Fruit fly (Drosophila melanogaster) whole organism, adult: ENCODE data around the gene grn.

Experiments
- CG11617 ChIP-seq: fragments of 200-800 bp; sonication (Bioruptor generic); optimal IDR thresholded peaks from 2 replicates; lab custom pipeline; 2017; ENCODE audit warnings: mild to moderate bottlenecking, missing biosample characterization, missing genetic modification reagents, missing genetic modification characterization
- CG12768 ChIP-seq: fragments of 200-800 bp; sonication (Bioruptor generic); optimal IDR thresholded peaks from 2 replicates; lab custom pipeline; 2017; ENCODE audit warnings: missing biosample characterization, missing genetic modification characterization, mild to moderate bottlenecking, moderate library complexity, missing genetic modification reagents
- CG14711 ChIP-seq: fragments of 200-800 bp; sonication (Bioruptor generic); optimal IDR thresholded peaks from 2 replicates; lab custom pipeline; 2018; ENCODE audit warnings: missing biosample characterization, mild to moderate bottlenecking, missing genetic modification characterization, moderate library complexity
- CG1620 ChIP-seq: fragments of 200-800 bp; sonication (Bioruptor generic); optimal IDR thresholded peaks from 2 replicates; lab custom pipeline; 2016; ENCODE audit warnings: missing biosample characterization, missing genetic modification characterization
- CG33017 ChIP-seq: fragments of 200-800 bp; sonication (Bioruptor generic); optimal IDR thresholded peaks from 2 replicates; lab custom pipeline; 2018; ENCODE audit warnings: missing biosample characterization, mild to moderate bottlenecking, missing genetic modification characterization, moderate library complexity
- CG5204 ChIP-seq: fragments of 200-800 bp; sonication (Bioruptor generic); optimal IDR thresholded peaks from 2 replicates; lab custom pipeline; 2016; ENCODE audit warnings: missing biosample characterization, missing genetic modification characterization
- CG7045 ChIP-seq: fragments of 200-800 bp; sonication (Bioruptor generic); optimal IDR thresholded peaks from 2 replicates; lab custom pipeline; 2017; ENCODE audit warnings: missing biosample characterization, mild to moderate bottlenecking, missing genetic modification characterization
- CG7101 ChIP-seq: fragments of 200-800 bp; sonication (Bioruptor generic); optimal IDR thresholded peaks from 2 replicates; lab custom pipeline; 2018; ENCODE audit warnings: missing biosample characterization, mild to moderate bottlenecking, missing genetic modification characterization, moderate library complexity
- Clk ChIP-seq: fragments of 200-800 bp; sonication (Bioruptor generic); optimal IDR thresholded peaks from 2 replicates; lab custom pipeline; 2017; ENCODE audit warnings: missing biosample characterization, missing genetic modification characterization
- Crg-1 ChIP-seq: fragments of 200-800 bp; sonication (Bioruptor generic); optimal IDR thresholded peaks from 2 replicates; lab custom pipeline; 2016; ENCODE audit warnings: missing biosample characterization, missing genetic modification characterization
- Hr96 ChIP-seq: fragments of 200-800 bp; sonication (Bioruptor generic); optimal IDR thresholded peaks from 2 replicates; lab custom pipeline; 2016; ENCODE audit warnings: missing biosample characterization, missing genetic modification characterization
- Mnt ChIP-seq: fragments of 200-800 bp; sonication (Bioruptor generic); optimal IDR thresholded peaks from 2 replicates; lab custom pipeline; 2016; ENCODE audit warnings: missing biosample characterization, mild to moderate bottlenecking, missing genetic modification characterization
- bab1 ChIP-seq: fragments of 200-800 bp; sonication (Bioruptor generic); optimal IDR thresholded peaks from 3 replicates; lab custom pipeline; 2019; ENCODE audit warnings: missing biosample characterization, mild to moderate bottlenecking, missing genetic modification characterization, moderate library complexity
- cic ChIP-seq: fragments of 200-800 bp; sonication (Bioruptor generic); optimal IDR thresholded peaks from 2 replicates; lab custom pipeline; 2017; ENCODE audit warnings: missing biosample characterization, mild to moderate bottlenecking, missing genetic modification characterization, moderate library complexity
- cnc ChIP-seq, 2 experiments: fragments of >200 bp; optimal IDR thresholded peaks; 2 replicates each; lab custom pipeline; 2017
- kay ChIP-seq: fragments of 200-800 bp; sonication (Bioruptor generic); peaks from one replicate; lab custom pipeline; 2016; ENCODE audit warnings: missing biosample characterization, missing genetic modification characterization, borderline replicate concordance
- ovo ChIP-seq: fragments of 200-800 bp; sonication (Bioruptor generic); optimal IDR thresholded peaks from 2 replicates; lab custom pipeline; 2016; ENCODE audit warnings: missing biosample characterization, missing genetic modification characterization
- pad ChIP-seq: fragments of 200-800 bp; sonication (Bioruptor generic); optimal IDR thresholded peaks from 3 replicates; lab custom pipeline; 2017; ENCODE audit warnings: missing biosample characterization, missing genetic modification characterization, mild to moderate bottlenecking, moderate library complexity, missing genetic modification reagents
- tj ChIP-seq: fragments of 200-800 bp; sonication (Bioruptor generic); optimal IDR thresholded peaks from 3 replicates; lab custom pipeline; 2017; ENCODE audit warnings: missing biosample characterization, mild to moderate bottlenecking, missing genetic modification characterization, moderate library complexity
- toe ChIP-seq: fragments of 200-800 bp; sonication (Bioruptor generic); optimal IDR thresholded peaks from 2 replicates; lab custom pipeline; 2016; ENCODE audit warnings: missing biosample characterization, missing genetic modification characterization

The grn gene

DNA sequence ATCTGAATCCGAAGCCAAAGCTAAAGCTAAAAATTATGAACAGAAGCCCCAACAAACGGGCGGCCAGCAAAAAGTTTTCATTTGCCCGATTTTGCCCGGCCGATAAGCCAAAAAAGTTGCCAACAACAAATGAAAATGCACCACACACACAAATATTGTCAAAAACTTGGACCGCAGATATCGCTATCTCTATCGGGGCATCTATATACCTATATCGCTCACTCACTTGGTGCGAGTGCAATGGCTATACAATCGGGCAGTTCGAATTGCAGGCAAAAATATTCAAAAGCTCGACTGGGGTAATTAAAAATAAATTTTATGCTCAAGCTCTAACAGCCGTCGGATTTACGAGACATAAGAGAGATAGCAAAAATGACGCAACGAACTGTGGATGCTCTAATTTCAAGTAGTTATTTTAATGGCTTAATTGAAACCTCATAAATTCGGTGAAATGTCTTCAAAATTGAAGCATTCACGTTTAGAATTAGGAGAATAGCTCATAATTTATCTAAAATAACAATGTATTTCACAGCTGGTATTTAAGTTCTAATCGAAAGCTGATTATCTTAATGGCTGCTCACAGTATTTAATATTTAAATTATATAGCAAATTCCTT, 5.1 kb downstream of the grn start:
- TF ChIP-seq ovo (GFP tag; lab: Kevin White, UChicago) (no peak), cic (GFP tag; lab: Kevin White, UChicago) (no peak), Mnt (GFP tag; lab: Kevin White, UChicago) (no peak), Hr96 (GFP tag; lab: Kevin White, UChicago) (no peak), pad (GFP tag; lab: Kevin White, UChicago) (no peak), toe (no peak), bab1 (GFP tag; lab: Kevin White, UChicago) (no peak), CG14711 (tag; lab: Kevin White, UChicago) (no peak), CG7101 (no peak), CG11617 (GFP tag; lab: Kevin White, UChicago) (no peak), CG1620 (no peak), CG33017 (tag; lab: Kevin White, UChicago) (no peak), CG5204 (GFP tag; lab: Kevin White, UChicago) (no peak), CG12768 (no peak), cnc (optimal IDR thresholded peaks at IDR 0.05; lab: Kevin White, UChicago) (no peak)

DNA sequence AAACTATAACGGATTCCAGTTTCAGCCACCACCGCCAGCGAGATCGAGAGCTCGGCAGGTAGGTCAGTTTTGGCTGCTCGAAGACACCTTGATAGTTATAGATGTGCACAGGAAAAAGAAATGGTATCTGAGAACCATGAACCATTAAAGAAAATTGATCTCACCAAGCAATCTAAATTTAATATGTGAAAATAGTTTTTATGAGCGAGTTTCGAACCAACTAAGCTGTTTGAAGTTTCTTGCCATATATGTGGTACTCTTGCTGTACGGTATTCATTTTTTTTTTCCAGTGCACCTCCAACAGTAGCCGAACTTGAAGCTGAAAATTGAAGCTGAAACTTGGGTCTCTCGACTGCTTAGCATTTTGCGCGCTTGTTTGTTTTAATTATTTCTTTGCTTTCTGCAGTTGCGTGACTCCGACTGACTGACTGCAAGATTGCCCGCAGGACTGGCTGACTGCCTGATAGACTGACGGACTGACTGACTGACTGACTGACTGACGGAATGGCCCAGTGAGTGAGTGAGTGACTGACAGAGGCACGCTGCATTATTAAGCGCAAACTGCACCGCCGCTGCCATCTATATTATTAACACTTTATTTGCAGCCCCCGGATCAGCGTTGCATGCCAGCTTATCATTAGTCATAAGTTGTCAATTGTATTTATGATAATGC, 9.6 kb downstream of the grn start:
- TF ChIP-seq CG14711 (tag; lab: Kevin White, UChicago) (no peak), CG1620 (no peak), kay (GFP tag; lab: Kevin White, UChicago) (no peak), cic (GFP tag; lab: Kevin White, UChicago) (no peak), pad (GFP tag; lab: Kevin White, UChicago) (no peak), CG12768 (no peak), Clk (GFP tag; lab: Kevin White, UChicago) (no peak), CG7101 (no peak), Mnt (GFP tag; lab: Kevin White, UChicago) (no peak), tj (GFP tag; lab: Kevin White, UChicago) (no peak), CG7045 (GFP tag; lab: Kevin White, UChicago) (no peak), ovo (GFP tag; lab: Kevin White, UChicago) (no peak), cnc (optimal IDR thresholded peaks at IDR 0.05; lab: Kevin White, UChicago) (no peak), bab1 (GFP tag; lab: Kevin White, UChicago) (no peak), Hr96 (GFP tag; lab: Kevin White, UChicago) (no peak), Crg-1 (GFP tag; lab: Kevin White, UChicago) (no peak), CG11617 (GFP tag; lab: Kevin White, UChicago) (no peak), CG5204 (GFP tag; lab: Kevin White, UChicago) (no peak), toe (no peak)

- TF ChIP-seq CG1620, result no peak
- TF ChIP-seq toe, result no peak
- TF ChIP-seq CG7045 (GFP tag; lab: Kevin White, UChicago), result no peak
- TF ChIP-seq ovo (GFP tag; lab: Kevin White, UChicago), result no peak
- no peak for TF ChIP-seq Mnt (GFP tag; lab: Kevin White, UChicago)
- no peak for TF ChIP-seq CG14711 (tag; lab: Kevin White, UChicago)
- no peak for TF ChIP-seq tj (GFP tag; lab: Kevin White, UChicago)
- TF ChIP-seq CG11617 (GFP tag; lab: Kevin White, UChicago), result no peak
Measured at dm6 chr3R:8164850-8165249, 16.4 kb downstream of the grn start.

DNA sequence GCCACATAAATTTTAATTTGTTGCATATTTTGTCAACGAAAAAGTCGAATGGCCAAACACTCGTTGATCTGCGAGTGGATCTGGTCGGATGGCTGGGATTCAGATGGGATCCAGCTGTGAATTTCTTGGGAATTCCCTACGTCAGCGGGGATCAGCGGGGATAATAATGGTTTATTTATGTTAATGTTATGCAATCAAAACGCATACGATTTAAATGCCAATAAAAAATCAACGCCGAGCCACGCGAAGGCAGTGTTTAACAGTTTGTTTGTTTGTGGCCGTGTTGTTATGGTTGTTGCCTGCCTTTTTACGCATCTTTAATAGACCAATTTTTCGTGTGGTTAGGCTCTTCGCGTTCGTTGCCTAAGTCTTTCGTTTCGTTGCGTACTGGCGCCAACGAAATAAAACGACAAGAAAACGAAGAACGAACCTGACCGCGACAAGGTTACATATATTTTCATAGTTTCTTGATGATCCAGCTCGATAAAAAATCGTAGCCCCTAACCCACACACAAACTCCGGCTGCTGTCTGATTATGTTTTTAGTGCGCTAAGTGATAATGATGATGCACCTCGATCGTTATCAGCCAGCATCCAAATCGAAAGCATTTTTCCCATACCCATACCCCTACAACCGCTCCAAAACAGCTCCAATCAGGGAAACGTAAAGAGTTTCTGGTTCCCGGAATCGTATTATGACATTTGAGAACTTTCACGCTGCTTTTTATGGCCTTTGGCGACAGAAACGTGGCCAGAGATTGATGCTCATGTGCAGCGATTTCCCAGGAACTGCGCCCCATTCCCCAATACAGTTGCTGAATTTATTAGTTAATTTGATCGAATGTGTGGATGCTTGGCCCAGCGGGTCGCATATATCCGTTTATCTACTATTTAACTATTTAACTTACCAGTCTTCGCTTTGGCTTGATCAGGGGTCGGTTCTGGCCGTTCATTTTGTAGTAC, 20.9 kb downstream of the grn start:
- TF ChIP-seq Clk (GFP tag; lab: Kevin White, UChicago) (no peak), pad (GFP tag; lab: Kevin White, UChicago) (no peak), CG14711 (tag; lab: Kevin White, UChicago) (no peak), CG7101 (no peak), cic (GFP tag; lab: Kevin White, UChicago) (no peak), CG33017 (tag; lab: Kevin White, UChicago) (no peak), CG7045 (GFP tag; lab: Kevin White, UChicago) (no peak), ovo (GFP tag; lab: Kevin White, UChicago) (no peak), tj (GFP tag; lab: Kevin White, UChicago) (no peak), CG1620 (no peak), cnc (optimal IDR thresholded peaks at IDR 0.05; lab: Kevin White, UChicago) (no peak), CG5204 (GFP tag; lab: Kevin White, UChicago) (no peak)

DNA sequence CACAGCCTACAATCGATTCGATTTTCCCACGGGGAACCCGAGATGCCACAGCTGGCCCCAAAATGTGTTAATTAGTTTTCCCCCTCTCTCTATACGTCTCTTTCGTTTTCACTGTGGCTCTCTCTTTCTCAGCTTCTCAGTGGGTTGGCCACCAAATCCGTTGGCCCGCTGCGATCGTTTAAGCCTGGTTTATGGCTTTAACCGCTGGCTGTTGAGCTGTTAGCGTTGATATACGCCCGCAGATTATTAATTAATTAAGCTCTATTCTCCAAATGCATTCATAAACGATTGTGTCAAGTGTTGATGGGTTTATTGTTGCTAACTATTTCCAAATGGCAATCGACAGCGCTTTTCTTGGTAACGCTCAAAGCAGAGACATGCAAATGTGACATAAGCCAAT, 22.9 kb downstream of the grn start:
- TF ChIP-seq CG5204 (GFP tag; lab: Kevin White, UChicago), result no peak
- no peak for TF ChIP-seq cic (GFP tag; lab: Kevin White, UChicago)
- no peak for TF ChIP-seq CG12768
- TF ChIP-seq tj (GFP tag; lab: Kevin White, UChicago), result no peak
- TF ChIP-seq toe, result no peak
- no peak for TF ChIP-seq CG14711 (tag; lab: Kevin White, UChicago)
- TF ChIP-seq Hr96 (GFP tag; lab: Kevin White, UChicago), result no peak
- no peak for TF ChIP-seq cnc (optimal IDR thresholded peaks at IDR 0.05; lab: Kevin White, UChicago)
- TF ChIP-seq CG7045 (GFP tag; lab: Kevin White, UChicago), result no peak
- no peak for TF ChIP-seq ovo (GFP tag; lab: Kevin White, UChicago)
- no peak for TF ChIP-seq CG1620
- TF ChIP-seq kay (GFP tag; lab: Kevin White, UChicago), result no peak
- no peak for TF ChIP-seq Clk (GFP tag; lab: Kevin White, UChicago)
- no peak for TF ChIP-seq pad (GFP tag; lab: Kevin White, UChicago)
- TF ChIP-seq CG11617 (GFP tag; lab: Kevin White, UChicago), result no peak
- no peak for TF ChIP-seq CG7101
- no peak for TF ChIP-seq Crg-1 (GFP tag; lab: Kevin White, UChicago)
